Worm (Caenorhabditis elegans): Measurements from ENCODE around the gene nekl-4.

Gene nekl-4

ce11 chrIII:5498973-5499372 lies 18.4 kb downstream of the nekl-4 start, which contains the start of gene R02F2.9 (continued):
- TF ChIP-seq nhr-237 (tag; optimal IDR thresholded peaks at IDR 0.05) = no peak
- no peak for TF ChIP-seq egl-27 (tag; optimal IDR thresholded peaks at IDR 0.05)
- peak; percentile 21 for TF ChIP-seq egl-13 (tag; optimal IDR thresholded peaks at IDR 0.05)
- peak; percentile 75 for TF ChIP-seq nhr-85 (tag)
- no peak for TF ChIP-seq fkh-4 (tag; optimal IDR thresholded peaks at IDR 0.05; ENCODE audit: borderline replicate concordance)
- no peak for TF ChIP-seq mdl-1 (tag; optimal IDR thresholded peaks at IDR 0.05)
- peak; percentile 59 for TF ChIP-seq unc-86 (tag; optimal IDR thresholded peaks at IDR 0.05)
- peak; percentile 58 for TF ChIP-seq lin-14 (GFP tag; optimal IDR thresholded peaks at IDR 0.05)
- no peak for TF ChIP-seq ceh-63 (GFP tag; optimal IDR thresholded peaks at IDR 0.05)
- no peak for TF ChIP-seq ets-5 (GFP tag; IDR thresholded peaks at IDR 0.05)
- no peak for TF ChIP-seq elt-3 (tag; optimal IDR thresholded peaks at IDR 0.05)
- no peak for TF ChIP-seq hlh-4 (tag; optimal IDR thresholded peaks at IDR 0.05)
- TF ChIP-seq hlh-17 (GFP tag; optimal IDR thresholded peaks at IDR 0.05; ENCODE audit: borderline replicate concordance) = no peak
- TF ChIP-seq alr-1 (tag; optimal IDR thresholded peaks at IDR 0.05; ENCODE audit: borderline replicate concordance) = no peak
- TF ChIP-seq hpl-2 (GFP tag; optimal IDR thresholded peaks at IDR 0.05) = no peak
- TF ChIP-seq irx-1 (tag; optimal IDR thresholded peaks at IDR 0.05) = peak; percentile 20
- no peak for TF ChIP-seq fos-1 (tag; optimal IDR thresholded peaks at IDR 0.05)
- TF ChIP-seq nhr-19 (GFP tag; conservative IDR thresholded peaks at IDR 0.05) = peak; percentile 69
- TF ChIP-seq lsy-2 (tag; optimal IDR thresholded peaks at IDR 0.05) = peak; percentile 75 to 80
- no peak for TF ChIP-seq ama-1 (optimal IDR thresholded peaks at IDR 0.05)
- peak; percentile 71 for TF ChIP-seq swsn-7 (tag; optimal IDR thresholded peaks at IDR 0.05)
- TF ChIP-seq ztf-4 (tag; optimal IDR thresholded peaks at IDR 0.05) = no peak
- peak; percentile 54 for TF ChIP-seq isw-1 (GFP tag; IDR thresholded peaks at IDR 0.05)
- TF ChIP-seq nhr-20 (tag; optimal IDR thresholded peaks at IDR 0.05) = peak; percentile 72
- peak; percentile 46 for TF ChIP-seq nhr-90 (tag; optimal IDR thresholded peaks at IDR 0.05; ENCODE audit: poor library complexity)
- TF ChIP-seq fkh-10 (GFP tag; optimal IDR thresholded peaks at IDR 0.05) = no peak
- TF ChIP-seq ceh-90 (tag; optimal IDR thresholded peaks at IDR 0.05) = peak; percentile 37
- no peak for TF ChIP-seq sup-37 (GFP tag; optimal IDR thresholded peaks at IDR 0.05)
- peak; percentile 55 for TF ChIP-seq blmp-1 (tag; optimal IDR thresholded peaks at IDR 0.05)
- peak; percentile 42 for TF ChIP-seq C16A3.4 (tag; optimal IDR thresholded peaks at IDR 0.05)
- TF ChIP-seq xbp-1 (tag; optimal IDR thresholded peaks at IDR 0.05) = peak; percentile 76
- TF ChIP-seq lin-39 (tag; optimal IDR thresholded peaks at IDR 0.05) = peak; percentile 16
- TF ChIP-seq lin-35 (GFP tag; optimal IDR thresholded peaks at IDR 0.05) = peak; percentile 91 to 96
- TF ChIP-seq elt-2 (tag; optimal IDR thresholded peaks at IDR 0.05) = no peak
- no peak for TF ChIP-seq nhr-84 (tag; optimal IDR thresholded peaks at IDR 0.05)
- no peak for TF ChIP-seq ces-1 (GFP tag; optimal IDR thresholded peaks at IDR 0.05)
- no peak for TF ChIP-seq ceh-88 (GFP tag; IDR thresholded peaks at IDR 0.05)
- no peak for TF ChIP-seq unc-30 (tag; optimal IDR thresholded peaks at IDR 0.05)
- no peak for TF ChIP-seq unc-98 (GFP tag; IDR thresholded peaks at IDR 0.05)
- TF ChIP-seq jun-1 (tag; optimal IDR thresholded peaks at IDR 0.05) = no peak
- no peak for TF ChIP-seq nhr-28 (tag; optimal IDR thresholded peaks at IDR 0.05)
- TF ChIP-seq nhr-11 (tag; optimal IDR thresholded peaks at IDR 0.05) = no peak
- peak; percentile 91 to 95 (median 94) for TF ChIP-seq dpl-1 (GFP tag; optimal IDR thresholded peaks at IDR 0.05)
- no peak for TF ChIP-seq ztf-11 (tag; optimal IDR thresholded peaks at IDR 0.05)
- peak; percentile 5 for TF ChIP-seq C04F5.9 (tag; optimal IDR thresholded peaks at IDR 0.05)

Data from whole organism, L1 larva.